Fruit fly (Drosophila melanogaster) whole organism, wandering third instar larva: ENCODE measurements around the gene CG14515.

Experiments used
- CG32264 ChIP-seq: fragments of 200-800 bp; sonication (Bioruptor generic); optimal IDR thresholded peaks from 2 replicates; lab custom pipeline; 2016; ENCODE audit warnings: missing biosample characterization, missing genetic modification characterization
- CG9705 ChIP-seq: fragments of 200-800 bp; sonication (Bioruptor generic); optimal IDR thresholded peaks from 2 replicates; lab custom pipeline; 2018; ENCODE audit warnings: missing biosample characterization, mild to moderate bottlenecking, missing genetic modification characterization
- CrebA ChIP-seq: fragments of 200-800 bp; sonication (Bioruptor generic); optimal IDR thresholded peaks from 2 replicates; lab custom pipeline; 2016; ENCODE audit warnings: missing biosample characterization, mild to moderate bottlenecking, missing genetic modification characterization, borderline replicate concordance
- Dfd ChIP-seq: fragments of >200 bp; optimal IDR thresholded peaks from 2 replicates; lab custom pipeline; 2017; ENCODE audit warnings: missing biosample characterization, missing genetic modification characterization
- Dif ChIP-seq: fragments of 200-275, 200-300 bp; sonication (Bioruptor generic); optimal IDR thresholded peaks from 2 replicates; lab custom pipeline; 2018; ENCODE audit warnings: missing biosample characterization, missing genetic modification characterization; ENCODE audit not compliant: partially characterized antibody
- HLH106 ChIP-seq: fragments of 200-800 bp; optimal IDR thresholded peaks from 3 replicates; lab custom pipeline; 2019; ENCODE audit warnings: missing biosample characterization, mild to moderate bottlenecking, missing genetic modification characterization, moderate library complexity
- Hnf4 ChIP-seq: fragments of 200-800 bp; sonication (Bioruptor generic); optimal IDR thresholded peaks from 2 replicates; lab custom pipeline; 2016; ENCODE audit warnings: missing biosample characterization, mild to moderate bottlenecking, missing genetic modification characterization
- Hr78 ChIP-seq: fragments of >200 bp; optimal IDR thresholded peaks from 2 replicates; lab custom pipeline; 2017; ENCODE audit warnings: missing biosample characterization, missing genetic modification characterization
- Hr83 ChIP-seq: fragments of 200-300 bp; sonication (Bioruptor generic); optimal IDR thresholded peaks from 2 replicates; lab custom pipeline; 2016; ENCODE audit warnings: missing biosample characterization, mild to moderate bottlenecking, missing genetic modification characterization, moderate library complexity; ENCODE audit not compliant: poor library complexity, severe bottlenecking
- Jra ChIP-seq: sonication (Bioruptor generic); optimal IDR thresholded peaks from 2 replicates; lab custom pipeline; 2016; ENCODE audit warnings: missing biosample characterization, missing genetic modification characterization
- Myc ChIP-seq: fragments of >200 bp; optimal IDR thresholded peaks from 2 replicates; lab custom pipeline; 2017
- OdsH ChIP-seq: fragments of 200-800 bp; sonication (Bioruptor generic); optimal IDR thresholded peaks from 2 replicates; lab custom pipeline; 2016; ENCODE audit warnings: missing biosample characterization, mild to moderate bottlenecking, missing genetic modification characterization
- Rel ChIP-seq, 2 experiments: fragments of 200-800 bp; sonication (Bioruptor generic) in 1 of 2; optimal IDR thresholded peaks; 2 replicates in 1 of 2; 3 replicates in 1 of 2; lab custom pipeline; 2016 to 2019; ENCODE audit warnings: mild to moderate bottlenecking in 2 of 2, missing biosample characterization in 2 of 2, missing genetic modification characterization in 2 of 2, moderate library complexity in 1 of 2
- Sp1 ChIP-seq: fragments of 200-800 bp; sonication (Bioruptor generic); optimal IDR thresholded peaks from 3 replicates; lab custom pipeline; 2019; ENCODE audit warnings: missing biosample characterization, mild to moderate bottlenecking, missing genetic modification characterization, moderate library complexity
- Vsx2 ChIP-seq: fragments of 200-300, 225-300 bp; sonication (Bioruptor generic); optimal IDR thresholded peaks from 2 replicates; lab custom pipeline; 2018; ENCODE audit warnings: missing biosample characterization, missing genetic modification characterization; ENCODE audit not compliant: partially characterized antibody
- brk ChIP-seq: fragments of 200-800 bp; sonication (Bioruptor generic); optimal IDR thresholded peaks from 2 replicates; lab custom pipeline; 2016; ENCODE audit warnings: missing biosample characterization, mild to moderate bottlenecking, missing genetic modification characterization
- dl ChIP-seq, 2 experiments: fragments of 175-275, 200-275 bp in 1 of 2; fragments of 200-275 bp in 1 of 2; sonication (Bioruptor generic); optimal IDR thresholded peaks; lab custom pipeline; 2018; ENCODE audit warnings: mild to moderate bottlenecking in 2 of 2, missing biosample characterization in 2 of 2, missing genetic modification characterization in 2 of 2, moderate library complexity in 2 of 2; ENCODE audit not compliant: partially characterized antibody in 2 of 2, insufficient read depth in 1 of 2
- dmrt93B ChIP-seq: fragments of 200-800 bp; sonication (Bioruptor generic); optimal IDR thresholded peaks from 2 replicates; lab custom pipeline; 2018; ENCODE audit warnings: missing biosample characterization, mild to moderate bottlenecking, missing genetic modification characterization
- dsf ChIP-seq: sonication (Bioruptor generic); optimal IDR thresholded peaks from 2 replicates; lab custom pipeline; 2016; ENCODE audit warnings: missing biosample characterization, missing genetic modification characterization, borderline replicate concordance
- ey ChIP-seq: fragments of 200-800 bp; sonication (Bioruptor generic); optimal IDR thresholded peaks from 2 replicates; lab custom pipeline; 2016; ENCODE audit warnings: missing biosample characterization, missing genetic modification characterization
- fru ChIP-seq: fragments of 200-800 bp; sonication (Bioruptor generic); optimal IDR thresholded peaks from 3 replicates; lab custom pipeline; 2016; ENCODE audit warnings: missing biosample characterization, mild to moderate bottlenecking, missing genetic modification characterization
- h ChIP-seq: fragments of 200-800 bp; sonication (Bioruptor generic); optimal IDR thresholded peaks from 3 replicates; lab custom pipeline; 2016; ENCODE audit warnings: missing biosample characterization, mild to moderate bottlenecking, missing genetic modification characterization
- jim ChIP-seq: fragments of 175-275, 200-325 bp; sonication (Bioruptor generic); optimal IDR thresholded peaks from 2 replicates; lab custom pipeline; 2016; ENCODE audit warnings: missing biosample characterization, mild to moderate bottlenecking, missing genetic modification characterization
- lola ChIP-seq: fragments of >200 bp; optimal IDR thresholded peaks from 2 replicates; lab custom pipeline; 2017; ENCODE audit warnings: missing biosample characterization, missing genetic modification characterization
- pan ChIP-seq: fragments of >200 bp; optimal IDR thresholded peaks from 2 replicates; lab custom pipeline; 2017
- psq ChIP-seq: fragments of 200-800 bp; sonication (Bioruptor generic); optimal IDR thresholded peaks from 3 replicates; lab custom pipeline; 2017; ENCODE audit warnings: missing biosample characterization, mild to moderate bottlenecking, missing genetic modification characterization, moderate library complexity
- rgr ChIP-seq: fragments of 200-800 bp; sonication (Bioruptor generic); optimal IDR thresholded peaks from 3 replicates; lab custom pipeline; 2016; ENCODE audit warnings: missing biosample characterization, mild to moderate bottlenecking, missing genetic modification characterization
- sage ChIP-seq: fragments of 200-800 bp; sonication (Bioruptor generic); optimal IDR thresholded peaks from 2 replicates; lab custom pipeline; 2016; ENCODE audit warnings: missing biosample characterization, mild to moderate bottlenecking, missing genetic modification characterization
- sv ChIP-seq: fragments of 200-800 bp; sonication (Bioruptor generic); optimal IDR thresholded peaks from 3 replicates; lab custom pipeline; 2016; ENCODE audit warnings: missing biosample characterization, missing genetic modification characterization
- tai ChIP-seq: sonication (Bioruptor generic); optimal IDR thresholded peaks from 2 replicates; lab custom pipeline; 2016; ENCODE audit warnings: missing biosample characterization, missing genetic modification characterization
- usp ChIP-seq: fragments of >200 bp; optimal IDR thresholded peaks from 2 replicates; lab custom pipeline; 2017; ENCODE audit warnings: missing biosample characterization, missing genetic modification characterization
- woc ChIP-seq: sonication (Bioruptor generic); optimal IDR thresholded peaks from 2 replicates; lab custom pipeline; 2016; ENCODE audit warnings: missing biosample characterization, mild to moderate bottlenecking, missing genetic modification characterization

Gene CG14515

dm6 chr3R:29202418-29202817 lies 5.1 kb downstream of the CG14515 start, which contains the start of gene Mesh1:
Gene Mesh1 (minus strand): TSS chr3R:29202525.
- no peak for TF ChIP-seq sv (GFP tag; lab: Kevin White, UChicago)
- no peak for TF ChIP-seq Sp1
- TF ChIP-seq usp = no peak
- TF ChIP-seq Hr78 (GFP tag; lab: Kevin White, UChicago) = no peak
- TF ChIP-seq HLH106 (tag; lab: Kevin White, UChicago) = no peak
- no peak for TF ChIP-seq pan (lab: Kevin White, UChicago)
- TF ChIP-seq psq = no peak
- TF ChIP-seq h (GFP tag; lab: Kevin White, UChicago) = no peak
- TF ChIP-seq lola (GFP tag; lab: Kevin White, UChicago) = no peak
- TF ChIP-seq jim (GFP tag; lab: Kevin White, UChicago) = no peak
- TF ChIP-seq Vsx2 (GFP tag; lab: Kevin White, UChicago) = no peak
- TF ChIP-seq brk (GFP tag; lab: Kevin White, UChicago) = no peak
- no peak for TF ChIP-seq CrebA

- TF ChIP-seq ey (GFP tag; lab: Kevin White, UChicago) (no peak), Dif (GFP tag; lab: Kevin White, UChicago) (no peak), Jra (no peak), Hr83 (GFP tag; lab: Kevin White, UChicago) (no peak), sage (GFP tag; lab: Kevin White, UChicago) (no peak)
Measured at dm6 chr3R:29204033-29204432, 6.7 kb downstream of the CG14515 start, which contains the start of gene Cyt-c1L. Gene Cyt-c1L (minus strand): TSS chr3R:29204133.

- TF ChIP-seq h (GFP tag; lab: Kevin White, UChicago) (no peak), sv (GFP tag; lab: Kevin White, UChicago) (peak; percentile 50), dmrt93B (GFP tag; lab: Kevin White, UChicago) (no peak)
- TF ChIP-seq, all 38 proteins: peak for 1
Measured at dm6 chr3R:29204612-29205480, 7.5 kb downstream of the CG14515 start.

dm6 chr3R:29206198-29207011 lies 9.0 kb downstream of the CG14515 start:
- peak; percentile 31 for TF ChIP-seq brk (GFP tag; lab: Kevin White, UChicago)
- TF ChIP-seq sage (GFP tag; lab: Kevin White, UChicago) = peak; percentile 10
- no peak for TF ChIP-seq Hr83 (GFP tag; lab: Kevin White, UChicago)
- peak; percentile 41 for TF ChIP-seq Vsx2 (GFP tag; lab: Kevin White, UChicago)
- TF ChIP-seq Rel (GFP tag; optimal IDR thresholded peaks at IDR 0.05; lab: Kevin White, UChicago) = peak; percentile 2
- TF ChIP-seq Rel (tag; optimal IDR thresholded peaks at IDR 0.05; lab: Kevin White, UChicago) = no peak
- TF ChIP-seq dl (GFP tag; optimal IDR thresholded peaks at IDR 0.05; lab: Kevin White, UChicago; ENCODE audit: insufficient read depth in 1 of 2, partially characterized antibody in 2 of 2) = no peak
- peak; percentile 20 for TF ChIP-seq Dif (GFP tag; lab: Kevin White, UChicago)

- TF ChIP-seq brk (GFP tag; lab: Kevin White, UChicago) = peak; percentile 52
- TF ChIP-seq pan (lab: Kevin White, UChicago) = no peak
- TF ChIP-seq Dfd (GFP tag; lab: Kevin White, UChicago) = peak; percentile 55
- peak; percentile 91 for TF ChIP-seq psq
- peak; percentile 72 for TF ChIP-seq ey (GFP tag; lab: Kevin White, UChicago)
- TF ChIP-seq dmrt93B (GFP tag; lab: Kevin White, UChicago) = peak; percentile 80
- no peak for TF ChIP-seq Myc (lab: Kevin White, UChicago)
- TF ChIP-seq Vsx2 (GFP tag; lab: Kevin White, UChicago) = no peak
- TF ChIP-seq rgr (GFP tag; lab: Kevin White, UChicago) = peak; percentile 80
- peak; percentile 92 for TF ChIP-seq HLH106 (tag; lab: Kevin White, UChicago)
- TF ChIP-seq fru (GFP tag; lab: Kevin White, UChicago) = peak; percentile 80
- TF ChIP-seq Jra = peak; percentile 9
- TF ChIP-seq woc (GFP tag; lab: Kevin White, UChicago) = peak; percentile 50
- peak; percentile 82 for TF ChIP-seq OdsH
- TF ChIP-seq CG9705 (GFP tag; lab: Kevin White, UChicago) = peak; percentile 86
- peak; percentile 76 for TF ChIP-seq sage (GFP tag; lab: Kevin White, UChicago)
- TF ChIP-seq Rel (GFP tag; optimal IDR thresholded peaks at IDR 0.05; lab: Kevin White, UChicago) = no peak
- TF ChIP-seq Rel (tag; optimal IDR thresholded peaks at IDR 0.05; lab: Kevin White, UChicago) = peak; percentile 68
- no peak for TF ChIP-seq tai (GFP tag; lab: Kevin White, UChicago)
- TF ChIP-seq Hnf4 (GFP tag; lab: Kevin White, UChicago) = peak; percentile 74
- peak; percentile 88 for TF ChIP-seq Sp1
- no peak for TF ChIP-seq CG32264
- peak; percentile 42 for TF ChIP-seq dsf (GFP tag; lab: Kevin White, UChicago)
- peak in 1 of 2 experiments; percentile 18 for TF ChIP-seq dl (GFP tag; optimal IDR thresholded peaks at IDR 0.05; lab: Kevin White, UChicago; ENCODE audit: insufficient read depth in 1 of 2, partially characterized antibody in 2 of 2)
- TF ChIP-seq Dif (GFP tag; lab: Kevin White, UChicago) = no peak
- TF ChIP-seq Hr78 (GFP tag; lab: Kevin White, UChicago) = no peak
Measured at dm6 chr3R:29207012-29207656, 9.8 kb downstream of the CG14515 start.
